Fruit fly (Drosophila melanogaster) Kc167 (cell line): Measurements from ENCODE around the gene CG44088.

Experiments used
- Myc ChIP-seq: fragments of >200 bp; optimal IDR thresholded peaks from 2 replicates; lab custom pipeline; 2017; ENCODE audit warnings: missing external identifiers
- Sin3A ChIP-seq: fragments of >200 bp; optimal IDR thresholded peaks from 2 replicates; lab custom pipeline; 2018; ENCODE audit warnings: missing external identifiers

- TF ChIP-seq Sin3A: no peak
- TF ChIP-seq Myc (lab: Kevin White, UChicago): no peak
Measured at dm6 chr3R:4814677-4815076, 39.8 kb upstream of the CG44088 start.
